Worm (Caenorhabditis elegans): ENCODE measurements around the gene fat-2.

fat-2 gene

DNA sequence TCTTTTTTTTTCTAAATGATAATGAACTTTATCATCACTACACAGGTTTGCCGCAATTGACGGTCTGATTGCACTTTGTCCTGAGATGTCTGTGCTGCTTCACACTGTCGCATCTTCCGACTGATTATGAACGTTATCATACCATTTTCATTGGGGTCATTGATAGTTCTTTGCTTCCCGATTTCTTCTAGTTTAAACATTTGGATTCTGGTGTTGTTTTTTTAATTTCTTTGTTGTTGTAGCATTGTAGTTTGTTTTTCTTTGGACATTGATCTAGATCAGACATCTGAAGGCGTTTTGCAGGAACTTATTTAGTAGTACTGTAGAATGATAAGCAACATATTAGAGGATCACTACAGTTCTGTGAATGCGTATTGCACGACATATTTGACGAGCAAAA is 4.9 kb upstream of the fat-2 start (continued):
- TF ChIP-seq Y116A8C.19 (tag; optimal IDR thresholded peaks at IDR 0.05; ENCODE audit: borderline replicate concordance) (no peak), nhr-76 (tag; optimal IDR thresholded peaks at IDR 0.05) (no peak), zag-1 (tag; optimal IDR thresholded peaks at IDR 0.05) (no peak), C04F5.9 (tag; optimal IDR thresholded peaks at IDR 0.05) (no peak), mef-2 (tag; optimal IDR thresholded peaks at IDR 0.05) (no peak), lin-15B (tag; optimal IDR thresholded peaks at IDR 0.05) (no peak), grh-1 (GFP tag; IDR thresholded peaks at IDR 0.05) (0 out of 2 replicates have a peak, but pooled peaks have one; percentile 26), rnt-1 (tag; optimal IDR thresholded peaks at IDR 0.05) (no peak), lin-14 (GFP tag; optimal IDR thresholded peaks at IDR 0.05) (peak; percentile 34), ceh-82 (tag; optimal IDR thresholded peaks at IDR 0.05) (no peak), isw-1 (GFP tag; IDR thresholded peaks at IDR 0.05) (no peak), swsn-7 (tag; optimal IDR thresholded peaks at IDR 0.05) (no peak), nhr-71 (tag; optimal IDR thresholded peaks at IDR 0.05) (peak; percentile 67), nhr-11 (tag; optimal IDR thresholded peaks at IDR 0.05) (no peak), snu-23 (GFP tag; optimal IDR thresholded peaks at IDR 0.05) (peak; percentile 47), nhr-28 (tag; optimal IDR thresholded peaks at IDR 0.05) (no peak), C34B4.2 (tag; optimal IDR thresholded peaks at IDR 0.05) (no peak), unc-98 (GFP tag; IDR thresholded peaks at IDR 0.05) (no peak), nhr-85 (tag) (peak; percentile 58), F16B12.6 (tag; optimal IDR thresholded peaks at IDR 0.05) (no peak), snpc-4 (tag; optimal IDR thresholded peaks at IDR 0.05) (no peak), pqm-1 (tag; optimal IDR thresholded peaks at IDR 0.05) (no peak), nhr-47 (tag; optimal IDR thresholded peaks at IDR 0.05) (no peak), aha-1 (tag; optimal IDR thresholded peaks at IDR 0.05) (no peak), dpl-1 (GFP tag; optimal IDR thresholded peaks at IDR 0.05) (no peak), zip-4 (GFP tag; optimal IDR thresholded peaks at IDR 0.05) (no peak), jun-1 (tag; optimal IDR thresholded peaks at IDR 0.05) (peak; percentile 31), tlp-1 (tag; optimal IDR thresholded peaks at IDR 0.05) (no peak), unc-30 (tag; optimal IDR thresholded peaks at IDR 0.05) (no peak), unc-86 (tag; optimal IDR thresholded peaks at IDR 0.05) (no peak), lin-35 (GFP tag; optimal IDR thresholded peaks at IDR 0.05) (peak in 1 of 2 experiments; percentile 54), irx-1 (tag; optimal IDR thresholded peaks at IDR 0.05) (no peak), fkh-10 (GFP tag; optimal IDR thresholded peaks at IDR 0.05) (no peak), fos-1 (tag; optimal IDR thresholded peaks at IDR 0.05) (peak; percentile 20), efl-3 (GFP tag; optimal IDR thresholded peaks at IDR 0.05) (no peak), elt-3 (tag; optimal IDR thresholded peaks at IDR 0.05) (peak; percentile 25 to 82 (median 39)), ztf-4 (tag; optimal IDR thresholded peaks at IDR 0.05) (no peak), fkh-4 (tag; optimal IDR thresholded peaks at IDR 0.05; ENCODE audit: borderline replicate concordance) (no peak), ztf-11 (tag; optimal IDR thresholded peaks at IDR 0.05) (no peak), xbp-1 (tag; optimal IDR thresholded peaks at IDR 0.05) (no peak), blmp-1 (tag; optimal IDR thresholded peaks at IDR 0.05) (peak; percentile 36), alr-1 (tag; optimal IDR thresholded peaks at IDR 0.05; ENCODE audit: borderline replicate concordance) (no peak), skn-1 (tag; optimal IDR thresholded peaks at IDR 0.05) (no peak), unc-62 (GFP tag; optimal IDR thresholded peaks at IDR 0.05) (no peak), nhr-237 (tag; optimal IDR thresholded peaks at IDR 0.05) (no peak), efl-1 (optimal IDR thresholded peaks at IDR 0.05) (no peak), efl-1 (GFP tag; optimal IDR thresholded peaks at IDR 0.05 in 1 of 2) (peak in 1 of 2 experiments; percentile 87), ces-1 (GFP tag; optimal IDR thresholded peaks at IDR 0.05) (no peak), pax-3 (tag; optimal IDR thresholded peaks at IDR 0.05) (no peak), mab-9 (GFP tag; IDR thresholded peaks at IDR 0.05) (no peak), nhr-77 (tag; optimal IDR thresholded peaks at IDR 0.05) (no peak), lir-3 (tag; optimal IDR thresholded peaks at IDR 0.05; ENCODE audit: poor library complexity) (no peak), lin-13 (GFP tag; optimal IDR thresholded peaks at IDR 0.05) (no peak), C16A3.4 (tag; optimal IDR thresholded peaks at IDR 0.05) (no peak), nhr-19 (GFP tag; conservative IDR thresholded peaks at IDR 0.05) (peak; percentile 74)
